Worm (Caenorhabditis elegans) whole organism, L3 larva: ENCODE measurements around the gene molo-1.

Source experiments
- R02D3.7 ChIP-seq: fragments of 150-350 bp; optimal IDR thresholded peaks from 2 replicates; lab custom pipeline; 2014; ENCODE audit warnings: missing biosample characterization, missing genetic modification characterization
- aly-2 ChIP-seq: fragments of 150-350 bp; optimal IDR thresholded peaks from 2 replicates; lab custom pipeline; 2014; ENCODE audit warnings: missing biosample characterization, missing genetic modification characterization
- ama-1 ChIP-seq: fragments of 150-350 bp; optimal IDR thresholded peaks from 2 replicates; lab custom pipeline; 2018
- ceh-28 ChIP-seq: fragments of 150-350 bp; optimal IDR thresholded peaks from 2 replicates; lab custom pipeline; 2014; ENCODE audit warnings: missing biosample characterization, missing genetic modification reagents, missing genetic modification characterization
- ceh-82 ChIP-seq: fragments of 150-350 bp; optimal IDR thresholded peaks from 2 replicates; lab custom pipeline; 2014; ENCODE audit warnings: missing biosample characterization, missing genetic modification characterization
- ceh-9 ChIP-seq: sonication (generic microtip); optimal IDR thresholded peaks from 2 replicates; lab custom pipeline; 2018; ENCODE audit warnings: missing biosample characterization, missing genetic modification characterization
- egl-27 ChIP-seq: sonication (generic microtip); optimal IDR thresholded peaks from 4 replicates; lab custom pipeline; 2017; ENCODE audit warnings: missing biosample characterization, missing genetic modification reagents, missing genetic modification characterization
- elt-1 ChIP-seq: fragments of 150-350 bp; optimal IDR thresholded peaks from 2 replicates; lab custom pipeline; 2014; ENCODE audit warnings: missing biosample characterization, missing genetic modification characterization
- eor-1 ChIP-seq, 2 experiments: fragments of 150-350 bp; optimal IDR thresholded peaks; 2 replicates each; lab custom pipeline; 2014 to 2018; ENCODE audit warnings: missing biosample characterization in 2 of 2, missing genetic modification characterization in 2 of 2
- fkh-10 ChIP-seq: sonication (generic microtip); optimal IDR thresholded peaks from 2 replicates; lab custom pipeline; 2017; ENCODE audit warnings: missing biosample characterization, missing genetic modification reagents, missing genetic modification characterization
- fkh-2 ChIP-seq: fragments of 150-350 bp; optimal IDR thresholded peaks from 2 replicates; lab custom pipeline; 2014; ENCODE audit warnings: missing biosample characterization, missing genetic modification reagents, missing genetic modification characterization
- hmg-11 ChIP-seq: sonication (generic microtip); optimal IDR thresholded peaks from 2 replicates; lab custom pipeline; 2016; ENCODE audit warnings: missing genetic modification characterization, missing compliant biosample characterization
- lin-15B ChIP-seq: fragments of 150-350 bp; optimal IDR thresholded peaks from 2 replicates; lab custom pipeline; 2014; ENCODE audit warnings: missing biosample characterization, missing genetic modification characterization
- lin-39 ChIP-seq: fragments of 150-350 bp; optimal IDR thresholded peaks from 2 replicates; lab custom pipeline; 2018; ENCODE audit warnings: missing biosample characterization, missing genetic modification reagents, missing genetic modification characterization
- lsy-12 ChIP-seq: sonication (generic microtip); optimal IDR thresholded peaks from 2 replicates; lab custom pipeline; 2016; ENCODE audit warnings: mild to moderate bottlenecking, missing genetic modification characterization, missing compliant biosample characterization
- mdl-1 ChIP-seq: fragments of 150-350 bp; optimal IDR thresholded peaks from 2 replicates; lab custom pipeline; 2014; ENCODE audit warnings: missing biosample characterization, missing genetic modification characterization
- nfya-1 ChIP-seq: sonication (generic microtip); optimal IDR thresholded peaks from 2 replicates; lab custom pipeline; 2017; ENCODE audit warnings: missing genetic modification characterization, mild to moderate bottlenecking, missing compliant biosample characterization, antibody characterized with exemption, moderate library complexity; ENCODE audit not compliant: insufficient read depth
- nhr-11 ChIP-seq: fragments of 150-350 bp; optimal IDR thresholded peaks from 2 replicates; lab custom pipeline; 2014; ENCODE audit warnings: missing biosample characterization, missing genetic modification characterization
- nhr-12 ChIP-seq: fragments of 150-350 bp; optimal IDR thresholded peaks from 2 replicates; lab custom pipeline; 2014; ENCODE audit warnings: missing biosample characterization, missing genetic modification characterization
- nhr-23 ChIP-seq: fragments of 150-350 bp; optimal IDR thresholded peaks from 2 replicates; lab custom pipeline; 2014; ENCODE audit warnings: missing biosample characterization, missing genetic modification reagents, missing genetic modification characterization
- nhr-237 ChIP-seq: fragments of 150-350 bp; optimal IDR thresholded peaks from 2 replicates; lab custom pipeline; 2014; ENCODE audit warnings: missing biosample characterization, missing genetic modification characterization
- nhr-25 ChIP-seq: sonication (generic microtip); optimal IDR thresholded peaks from 2 replicates; lab custom pipeline; 2017; ENCODE audit warnings: missing biosample characterization, missing genetic modification characterization
- nhr-43 ChIP-seq: sonication (generic microtip); optimal IDR thresholded peaks from 2 replicates; lab custom pipeline; 2016; ENCODE audit warnings: mild to moderate bottlenecking, missing genetic modification characterization, missing compliant biosample characterization; ENCODE audit not compliant: poor library complexity, severe bottlenecking
- nhr-67 ChIP-seq: fragments of 150-350 bp; optimal IDR thresholded peaks from 2 replicates; lab custom pipeline; 2014; ENCODE audit warnings: missing biosample characterization, missing genetic modification characterization
- nhr-76 ChIP-seq: fragments of 150-350 bp; sonication (generic microtip); optimal IDR thresholded peaks from 5 replicates; lab custom pipeline; 2014; ENCODE audit warnings: missing biosample characterization, missing genetic modification characterization
- nhr-77 ChIP-seq: fragments of 150-350 bp; optimal IDR thresholded peaks from 2 replicates; lab custom pipeline; 2014; ENCODE audit warnings: missing biosample characterization, missing genetic modification characterization
- pha-4 ChIP-seq: fragments of 150-350 bp; optimal IDR thresholded peaks from 2 replicates; lab custom pipeline; 2014; ENCODE audit warnings: missing biosample characterization, missing genetic modification reagents, missing genetic modification characterization
- pqm-1 ChIP-seq: fragments of 150-350 bp; optimal IDR thresholded peaks from 2 replicates; lab custom pipeline; 2017; ENCODE audit warnings: missing biosample characterization, missing genetic modification characterization, inconsistent platforms
- sea-2 ChIP-seq: fragments of 150-350 bp; sonication (generic microtip); optimal IDR thresholded peaks from 4 replicates; lab custom pipeline; 2014; ENCODE audit warnings: missing biosample characterization, missing genetic modification reagents, missing genetic modification characterization
- skn-1 ChIP-seq: fragments of 150-350 bp; optimal IDR thresholded peaks from 2 replicates; lab custom pipeline; 2014; ENCODE audit warnings: missing biosample characterization, missing genetic modification characterization
- snpc-4 ChIP-seq: fragments of 150-350 bp; optimal IDR thresholded peaks from 2 replicates; lab custom pipeline; 2014; ENCODE audit warnings: missing biosample characterization, missing genetic modification characterization
- tbx-2 ChIP-seq: sonication (generic microtip); optimal IDR thresholded peaks from 2 replicates; lab custom pipeline; 2016; ENCODE audit warnings: mild to moderate bottlenecking, missing genetic modification characterization, missing compliant biosample characterization
- unc-62 ChIP-seq: fragments of 150-350 bp; sonication (generic microtip); optimal IDR thresholded peaks from 4 replicates; lab custom pipeline; 2014; ENCODE audit warnings: missing biosample characterization, missing genetic modification reagents, missing genetic modification characterization
- ztf-11 ChIP-seq: fragments of 150-350 bp; optimal IDR thresholded peaks from 2 replicates; lab custom pipeline; 2014; ENCODE audit warnings: missing biosample characterization, missing genetic modification characterization
- ztf-4 ChIP-seq: fragments of 150-350 bp; optimal IDR thresholded peaks from 2 replicates; lab custom pipeline; 2014; ENCODE audit warnings: missing biosample characterization, missing genetic modification characterization

The molo-1 gene

ce11 chrIII:5566496-5566895, 7.3 kb upstream of the molo-1 start:
- TF ChIP-seq nhr-76 (tag; lab: Kevin White, UChicago) (no peak), nhr-237 (no peak), R02D3.7 (no peak), ceh-9 (tag; lab: Kevin White, UChicago) (no peak), ceh-28 (tag; lab: Kevin White, UChicago) (no peak), skn-1 (no peak), nhr-11 (tag; lab: Kevin White, UChicago) (no peak), lin-15B (tag; lab: Kevin White, UChicago) (no peak), ztf-11 (tag; lab: Kevin White, UChicago) (no peak), snpc-4 (tag; lab: Kevin White, UChicago) (no peak)

DNA sequence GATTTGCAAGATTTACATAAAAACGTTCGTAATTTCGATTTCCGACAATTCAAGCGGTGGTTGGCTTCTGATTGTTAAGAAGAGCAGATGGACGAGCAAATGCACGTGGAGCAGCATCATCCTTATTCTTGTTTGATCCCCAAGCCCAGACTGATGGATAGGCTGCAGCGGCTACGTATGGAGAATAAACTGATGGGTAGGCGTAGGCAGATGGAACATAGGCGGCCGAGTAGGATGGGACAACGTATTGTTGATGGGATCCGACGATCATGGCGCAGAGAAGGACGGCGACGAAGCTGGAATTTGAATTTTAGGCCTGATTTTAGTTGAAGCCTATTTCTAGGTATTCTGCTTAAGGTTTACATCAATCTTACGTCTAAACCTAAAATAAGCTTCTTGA, 5.5 kb upstream of the molo-1 start:
- TF ChIP-seq nhr-43 (no peak), ceh-82 (tag; lab: Kevin White, UChicago) (no peak), unc-62 (GFP tag; lab: Kevin White, UChicago) (no peak), fkh-2 (tag; lab: Kevin White, UChicago) (no peak), tbx-2 (no peak), nfya-1 (tag; lab: Kevin White, UChicago) (no peak), nhr-67 (tag; lab: Kevin White, UChicago) (no peak), pha-4 (no peak), nhr-12 (tag; lab: Kevin White, UChicago) (no peak), pqm-1 (tag; lab: Kevin White, UChicago) (no peak), snpc-4 (tag; lab: Kevin White, UChicago) (no peak), fkh-10 (GFP tag; lab: Kevin White, UChicago) (no peak), skn-1 (no peak), nhr-237 (no peak), hmg-11 (tag; lab: Kevin White, UChicago) (no peak)

DNA sequence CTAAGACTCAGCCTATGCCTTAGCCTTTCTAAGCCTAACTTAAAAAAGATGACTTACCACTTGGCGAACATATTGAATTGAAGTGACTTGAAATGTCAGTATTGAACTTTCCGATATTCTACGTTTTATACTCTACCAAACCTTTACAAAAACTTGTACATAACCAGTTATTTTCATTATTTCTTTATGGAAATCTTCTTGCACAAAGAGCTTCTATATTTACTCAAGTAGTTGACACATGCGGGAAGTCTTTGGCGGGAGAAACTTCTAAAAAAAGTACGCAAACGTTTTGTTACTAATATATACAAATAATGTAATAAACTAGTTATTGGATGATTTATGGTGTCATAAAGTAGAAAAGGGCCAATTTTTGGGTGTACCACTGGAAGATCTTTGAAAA, 5.1 kb upstream of the molo-1 start, which contains the start of gene nspb-12:
TSS of gene nspb-12 (minus strand) at position 101 of the 400 bp plus-strand sequence.
- no peak for TF ChIP-seq nhr-25 (tag; lab: Kevin White, UChicago)
- TF ChIP-seq pha-4: no peak
- TF ChIP-seq ztf-11 (tag; lab: Kevin White, UChicago): no peak
- no peak for TF ChIP-seq nhr-23 (tag; lab: Kevin White, UChicago)
- TF ChIP-seq elt-1 (tag; lab: Kevin White, UChicago): no peak
- TF ChIP-seq sea-2: no peak
- TF ChIP-seq aly-2 (tag; lab: Kevin White, UChicago): no peak
- TF ChIP-seq egl-27 (tag; lab: Kevin White, UChicago): no peak
- TF ChIP-seq snpc-4 (tag; lab: Kevin White, UChicago): no peak
- TF ChIP-seq nhr-77 (tag; lab: Kevin White, UChicago): no peak
- no peak for TF ChIP-seq unc-62 (GFP tag; lab: Kevin White, UChicago)
- TF ChIP-seq eor-1 (tag; optimal IDR thresholded peaks at IDR 0.05; lab: Kevin White, UChicago): no peak
- TF ChIP-seq R02D3.7: no peak
- TF ChIP-seq fkh-2 (tag; lab: Kevin White, UChicago): no peak
- TF ChIP-seq hmg-11 (tag; lab: Kevin White, UChicago): no peak
- TF ChIP-seq ceh-28 (tag; lab: Kevin White, UChicago): no peak
- no peak for TF ChIP-seq mdl-1 (tag; lab: Kevin White, UChicago)
- TF ChIP-seq ama-1 (lab: Kevin White, UChicago): no peak
- no peak for TF ChIP-seq lsy-12 (tag; lab: Kevin White, UChicago)

ce11 chrIII:5570814-5571443, 2.9 kb upstream of the molo-1 start:
- TF ChIP-seq nfya-1 (tag; lab: Kevin White, UChicago): peak; percentile 10
- TF ChIP-seq eor-1 (tag; optimal IDR thresholded peaks at IDR 0.05; lab: Kevin White, UChicago): no peak
- TF ChIP-seq nhr-11 (tag; lab: Kevin White, UChicago): no peak
- no peak for TF ChIP-seq ama-1 (lab: Kevin White, UChicago)
- TF ChIP-seq lin-39: peak; percentile 36

DNA sequence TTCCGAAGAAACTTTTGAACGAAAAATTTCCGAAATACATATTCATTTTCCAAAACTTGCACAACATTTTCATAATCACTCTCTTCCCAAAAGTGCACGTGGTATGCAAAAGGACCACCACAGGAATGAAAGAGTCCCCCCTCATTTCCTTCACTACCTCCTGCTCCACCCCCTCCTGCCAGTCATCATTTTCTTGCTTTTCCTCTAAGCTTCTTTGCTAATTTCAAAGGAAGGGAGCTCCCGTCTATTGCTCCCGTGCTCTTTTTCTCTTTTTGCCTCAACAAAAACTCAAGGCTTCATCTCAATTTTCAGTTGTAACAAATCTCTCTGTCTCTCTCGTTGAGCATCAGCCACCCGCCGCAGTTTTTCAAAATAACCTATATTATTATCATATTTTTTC, 988 bp upstream of the molo-1 start:
- peak; percentile 16 for TF ChIP-seq nfya-1 (tag; lab: Kevin White, UChicago)
- no peak for TF ChIP-seq ztf-4 (tag; lab: Kevin White, UChicago)
- TF ChIP-seq, all 47 proteins: peak for 1
